Worm (Caenorhabditis elegans): ENCODE measurements around the gene F13B6.1.

F13B6.1 gene

ce11 chrIV:7507305-7507704 is 51.0 kb downstream of the F13B6.1 start:
- TF ChIP-seq lin-54 (GFP tag; optimal IDR thresholded peaks at IDR 0.05) (peak; percentile 21), hlh-12 (tag; optimal IDR thresholded peaks at IDR 0.05) (no peak), ZK185.1 (tag; optimal IDR thresholded peaks at IDR 0.05; ENCODE audit: poor library complexity, severe bottlenecking) (peak; percentile 54), lin-40 (tag; optimal IDR thresholded peaks at IDR 0.05) (peak; percentile 35), sptf-2 (GFP tag; optimal IDR thresholded peaks at IDR 0.05) (peak; percentile 0), madf-3 (GFP tag; IDR thresholded peaks at IDR 0.05) (0 out of 2 replicates have a peak, but pooled peaks have one; percentile 54), F23B12.7 (tag; optimal IDR thresholded peaks at IDR 0.05; ENCODE audit: insufficient read depth) (no peak), rpc-1 (optimal IDR thresholded peaks at IDR 0.05) (no peak), rpc-1 (tag; optimal IDR thresholded peaks at IDR 0.05) (no peak), cebp-1 (GFP tag; IDR thresholded peaks at IDR 0.05) (no peak), cebp-1 (tag; optimal IDR thresholded peaks at IDR 0.05) (peak; percentile 57), lsl-1 (GFP tag; optimal IDR thresholded peaks at IDR 0.05) (no peak), pbrm-1 (GFP tag; IDR thresholded peaks at IDR 0.05) (peak; percentile 37; the same call in 1 of the 2 replicates), Y67H2A.10 (GFP tag; conservative IDR thresholded peaks at IDR 0.05) (0 out of 2 replicates have a peak, but pooled peaks have one; percentile 51), ceh-40 (GFP tag; IDR thresholded peaks at IDR 0.05) (0 out of 2 replicates have a peak, but pooled peaks have one; percentile 62), ceh-58 (GFP tag; IDR thresholded peaks at IDR 0.05) (no peak), Y53G8AR.9 (GFP tag; conservative IDR thresholded peaks at IDR 0.05) (peak; percentile 47; the same call in 1 of the 2 replicates), attf-6 (GFP tag; IDR thresholded peaks at IDR 0.05) (no peak)

Data from whole organism, young adult.